Worm (Caenorhabditis elegans): Measurements from ENCODE around the gene F56B6.6.

ce11 chrX:3572490-3572889, 39.7 kb upstream of the F56B6.6 start, which contains the start of gene vit-3:
- TF ChIP-seq nhr-28 (tag; optimal IDR thresholded peaks at IDR 0.05): no peak
- TF ChIP-seq ama-1 (optimal IDR thresholded peaks at IDR 0.05): no peak
